Worm (Caenorhabditis elegans): ENCODE data around the gene K12D12.4.

K12D12.4 gene

ce11 chrII:11868893-11869292, 3.3 kb upstream of the K12D12.4 start:
- TF ChIP-seq ceh-16 (tag; optimal IDR thresholded peaks at IDR 0.05) (no peak), fos-1 (tag; optimal IDR thresholded peaks at IDR 0.05) (no peak), lin-39 (tag; optimal IDR thresholded peaks at IDR 0.05) (no peak)

ce11 chrII:11868234-11868633, 2.7 kb upstream of the K12D12.4 start, which contains the start of gene col-84:
Gene col-84, plus strand, starts transcription at chrII:11868534.
- TF ChIP-seq aly-2 (tag; optimal IDR thresholded peaks at IDR 0.05): no peak
- no peak for TF ChIP-seq sma-9 (GFP tag; optimal IDR thresholded peaks at IDR 0.05)
- no peak for TF ChIP-seq sma-9 (tag; optimal IDR thresholded peaks at IDR 0.05)
- no peak for TF ChIP-seq ZK546.5 (tag; optimal IDR thresholded peaks at IDR 0.05)
- no peak for TF ChIP-seq nhr-129 (tag; optimal IDR thresholded peaks at IDR 0.05)
- no peak for TF ChIP-seq egl-27 (tag; optimal IDR thresholded peaks at IDR 0.05)
- no peak for TF ChIP-seq alr-1 (tag; optimal IDR thresholded peaks at IDR 0.05)
- TF ChIP-seq mab-5 (tag; optimal IDR thresholded peaks at IDR 0.05): no peak
- no peak for TF ChIP-seq ztf-1 (GFP tag; conservative IDR thresholded peaks at IDR 0.05)

- TF ChIP-seq nhr-237 (tag; optimal IDR thresholded peaks at IDR 0.05) (no peak), lin-13 (GFP tag; optimal IDR thresholded peaks at IDR 0.05) (no peak)
Measured at ce11 chrII:11860623-11861079, 4.9 kb downstream of the K12D12.4 start, which contains the start of gene K12D12.5. Gene K12D12.5, plus strand, starts transcription at chrII:11861029.

ce11 chrII:11859833-11860232, 5.7 kb downstream of the K12D12.4 start:
- TF ChIP-seq fos-1 (tag; optimal IDR thresholded peaks at IDR 0.05): peak; percentile 26
- TF ChIP-seq gmeb-1 (tag; optimal IDR thresholded peaks at IDR 0.05): peak; percentile 11
- TF ChIP-seq ztf-4 (tag; optimal IDR thresholded peaks at IDR 0.05): no peak

- TF ChIP-seq nhr-77 (tag; optimal IDR thresholded peaks at IDR 0.05) (no peak), sma-9 (GFP tag; optimal IDR thresholded peaks at IDR 0.05) (no peak), sma-9 (tag; optimal IDR thresholded peaks at IDR 0.05) (no peak), gmeb-1 (tag; optimal IDR thresholded peaks at IDR 0.05) (no peak), nhr-21 (tag; optimal IDR thresholded peaks at IDR 0.05) (no peak), lsy-2 (tag; optimal IDR thresholded peaks at IDR 0.05) (no peak), sem-4 (tag; optimal IDR thresholded peaks at IDR 0.05) (no peak), R02D3.7 (tag; optimal IDR thresholded peaks at IDR 0.05) (no peak), ztf-4 (tag; optimal IDR thresholded peaks at IDR 0.05) (no peak)
Measured at ce11 chrII:11856361-11856760, 9.2 kb downstream of the K12D12.4 start, which contains the start of gene clh-1. Gene clh-1, minus strand, starts transcription at chrII:11856461.

ce11 chrII:11854749-11855148, 10.8 kb downstream of the K12D12.4 start:
- no peak for TF ChIP-seq ztf-1 (GFP tag; conservative IDR thresholded peaks at IDR 0.05)
- no peak for TF ChIP-seq zag-1 (tag; optimal IDR thresholded peaks at IDR 0.05)
- no peak for TF ChIP-seq nhr-25 (tag; optimal IDR thresholded peaks at IDR 0.05)
- TF ChIP-seq aly-2 (tag; optimal IDR thresholded peaks at IDR 0.05): no peak
- no peak for TF ChIP-seq fos-1 (tag; optimal IDR thresholded peaks at IDR 0.05)
- TF ChIP-seq nhr-12 (tag; optimal IDR thresholded peaks at IDR 0.05): no peak
- TF ChIP-seq ztf-11 (tag; optimal IDR thresholded peaks at IDR 0.05): no peak
- no peak for TF ChIP-seq mdl-1 (tag; optimal IDR thresholded peaks at IDR 0.05)
- no peak for TF ChIP-seq ama-1 (optimal IDR thresholded peaks at IDR 0.05)
- no peak for TF ChIP-seq sma-9 (GFP tag; optimal IDR thresholded peaks at IDR 0.05)
- TF ChIP-seq sma-9 (tag; optimal IDR thresholded peaks at IDR 0.05): no peak
- no peak for TF ChIP-seq peb-1 (tag; optimal IDR thresholded peaks at IDR 0.05)
- no peak for TF ChIP-seq nhr-23 (tag; optimal IDR thresholded peaks at IDR 0.05)
- TF ChIP-seq F13H6.1 (tag; optimal IDR thresholded peaks at IDR 0.05): no peak
- no peak for TF ChIP-seq nhr-77 (tag; optimal IDR thresholded peaks at IDR 0.05)
- no peak for TF ChIP-seq lin-11 (tag; optimal IDR thresholded peaks at IDR 0.05)
- no peak for TF ChIP-seq snpc-4 (tag; optimal IDR thresholded peaks at IDR 0.05)

- TF ChIP-seq sma-3 (GFP tag; optimal IDR thresholded peaks at IDR 0.05) (no peak), unc-55 (GFP tag; optimal IDR thresholded peaks at IDR 0.05) (no peak), mab-5 (tag; optimal IDR thresholded peaks at IDR 0.05) (no peak), ztf-1 (GFP tag; conservative IDR thresholded peaks at IDR 0.05) (no peak), lin-39 (tag; optimal IDR thresholded peaks at IDR 0.05) (no peak), ceh-16 (tag; optimal IDR thresholded peaks at IDR 0.05) (no peak)
Measured at ce11 chrII:11853108-11853507, 12.4 kb downstream of the K12D12.4 start.

All from whole organism, L2 larva.